Fruit fly (Drosophila melanogaster) whole organism, prepupa: ENCODE results near the gene tara.
A peak's percentile ranks its signal among the peaks of the same experiment; 100 is the strongest.

ENCODE experiments used
- Blimp-1 ChIP-seq: fragments of 200-800 bp; sonication (Bioruptor generic); optimal IDR thresholded peaks from 3 replicates; lab custom pipeline; 2017; ENCODE audit warnings: missing biosample characterization, missing genetic modification characterization, mild to moderate bottlenecking, moderate library complexity, missing genetic modification reagents
- CG10631 ChIP-seq: fragments of 200-800 bp; sonication (Bioruptor generic); optimal IDR thresholded peaks from 2 replicates; lab custom pipeline; 2016; ENCODE audit warnings: missing biosample characterization, missing genetic modification characterization
- CG10669 ChIP-seq: fragments of 200-800 bp; sonication (Bioruptor generic); optimal IDR thresholded peaks from 3 replicates; lab custom pipeline; 2018; ENCODE audit warnings: missing biosample characterization, mild to moderate bottlenecking, missing genetic modification characterization, moderate library complexity
- CG11762 ChIP-seq: fragments of 200-800 bp; sonication (Bioruptor generic); optimal IDR thresholded peaks from 3 replicates; lab custom pipeline; 2016; ENCODE audit warnings: missing biosample characterization, missing genetic modification characterization; ENCODE audit not compliant: insufficient read depth
- CG11902 ChIP-seq: fragments of 200-800 bp; sonication (Bioruptor generic); optimal IDR thresholded peaks from 3 replicates; lab custom pipeline; 2016; ENCODE audit warnings: missing biosample characterization, missing genetic modification characterization
- CG15336 ChIP-seq: fragments of 200-800 bp; sonication (Bioruptor generic); IDR thresholded peaks from 2 replicates; pipeline ENCODE4 v1.3.6; 2022; ENCODE audit warnings: missing biosample characterization, missing genetic modification characterization
- CG1621 ChIP-seq: fragments of 200-800 bp; sonication (Bioruptor generic); optimal IDR thresholded peaks from 3 replicates; lab custom pipeline; 2018; ENCODE audit warnings: missing biosample characterization, mild to moderate bottlenecking, missing genetic modification characterization
- CG16779 ChIP-seq: fragments of 200-800 bp; sonication (Bioruptor generic); optimal IDR thresholded peaks from 3 replicates; lab custom pipeline; 2017; ENCODE audit warnings: missing biosample characterization, mild to moderate bottlenecking, missing genetic modification characterization
- CG34406 ChIP-seq: fragments of 200-800 bp; sonication (Bioruptor generic); optimal IDR thresholded peaks from 3 replicates; lab custom pipeline; 2016; ENCODE audit warnings: missing biosample characterization, missing genetic modification characterization
- CG3919 ChIP-seq: fragments of 200-800 bp; sonication (Bioruptor generic); optimal IDR thresholded peaks from 3 replicates; lab custom pipeline; 2016; ENCODE audit warnings: missing biosample characterization, missing genetic modification characterization
- CG4318 ChIP-seq: fragments of 200-800 bp; sonication (Bioruptor generic); optimal IDR thresholded peaks from 3 replicates; lab custom pipeline; 2017; ENCODE audit warnings: missing biosample characterization, mild to moderate bottlenecking, missing genetic modification characterization
- CG6163 ChIP-seq: fragments of 200-800 bp; sonication (Bioruptor generic); IDR thresholded peaks from 3 replicates; pipeline ENCODE4 v1.3.6; 2022; ENCODE audit warnings: missing biosample characterization, missing genetic modification characterization
- CG6276 ChIP-seq: fragments of 200-800 bp; sonication (Bioruptor generic); optimal IDR thresholded peaks from 2 replicates; lab custom pipeline; 2017; ENCODE audit warnings: missing biosample characterization, mild to moderate bottlenecking, missing genetic modification characterization
- CG6792 ChIP-seq: fragments of 200-800 bp; sonication (Bioruptor generic); optimal IDR thresholded peaks from 3 replicates; lab custom pipeline; 2016; ENCODE audit warnings: missing biosample characterization, missing genetic modification characterization
- CG6808 ChIP-seq: fragments of 200-800 bp; sonication (Bioruptor generic); optimal IDR thresholded peaks from 3 replicates; lab custom pipeline; 2017; ENCODE audit warnings: missing biosample characterization, missing genetic modification characterization, mild to moderate bottlenecking, moderate library complexity, missing genetic modification reagents
- CG6854 ChIP-seq: fragments of 200-800 bp; sonication (Bioruptor generic); optimal IDR thresholded peaks from 2 replicates; lab custom pipeline; 2017; ENCODE audit warnings: missing biosample characterization, mild to moderate bottlenecking, missing genetic modification characterization
- CG8119 ChIP-seq: fragments of 200-800 bp; sonication (Bioruptor generic); IDR thresholded peaks from 3 replicates; pipeline ENCODE4 v1.3.6; 2022; ENCODE audit warnings: missing biosample characterization, missing genetic modification characterization
- CG8319 ChIP-seq: fragments of 200-800 bp; sonication (Bioruptor generic); optimal IDR thresholded peaks from 3 replicates; lab custom pipeline; 2016; ENCODE audit warnings: missing biosample characterization, missing genetic modification characterization
- CG8632 ChIP-seq: fragments of 200-800 bp; sonication (Bioruptor generic); optimal IDR thresholded peaks from 3 replicates; lab custom pipeline; 2016; ENCODE audit warnings: missing biosample characterization, missing genetic modification characterization
- CG9139 ChIP-seq: fragments of 200-800 bp; sonication (Bioruptor generic); optimal IDR thresholded peaks from 3 replicates; lab custom pipeline; 2017; ENCODE audit warnings: missing biosample characterization, mild to moderate bottlenecking, missing genetic modification characterization
- Eip75B ChIP-seq: fragments of 200-800 bp; sonication (Bioruptor generic); optimal IDR thresholded peaks from 3 replicates; lab custom pipeline; 2016; ENCODE audit warnings: missing biosample characterization, missing genetic modification characterization
- Eip78C ChIP-seq: fragments of 200-800 bp; sonication (Bioruptor generic); peaks from one replicate; lab custom pipeline; 2016; ENCODE audit warnings: missing biosample characterization, missing genetic modification characterization
- Eip93F ChIP-seq: fragments of 200-800 bp; sonication (Bioruptor generic); optimal IDR thresholded peaks from 2 replicates; lab custom pipeline; 2016; ENCODE audit warnings: missing biosample characterization, mild to moderate bottlenecking, missing genetic modification characterization
- Ets96B ChIP-seq: fragments of 200-800 bp; optimal IDR thresholded peaks from 2 replicates; lab custom pipeline; 2019; ENCODE audit warnings: missing biosample characterization, mild to moderate bottlenecking, missing genetic modification characterization, moderate library complexity
- Hr38 ChIP-seq: sonication (Bioruptor generic); optimal IDR thresholded peaks from 2 replicates; lab custom pipeline; 2016; ENCODE audit warnings: missing biosample characterization, missing genetic modification characterization
- Hr39 ChIP-seq: fragments of 200-800 bp; sonication (Bioruptor generic); optimal IDR thresholded peaks from 2 replicates; lab custom pipeline; 2016; ENCODE audit warnings: missing biosample characterization, missing genetic modification characterization
- Hr4 ChIP-seq: fragments of 200-800 bp; sonication (Bioruptor generic); optimal IDR thresholded peaks from 3 replicates; lab custom pipeline; 2016; ENCODE audit warnings: missing biosample characterization, missing genetic modification characterization
- Lpt ChIP-seq: fragments of 200-800 bp; sonication (Bioruptor generic); optimal IDR thresholded peaks from 3 replicates; lab custom pipeline; 2016; ENCODE audit warnings: missing biosample characterization, missing genetic modification characterization
- OdsH ChIP-seq: fragments of 200-800 bp; sonication (Bioruptor generic); optimal IDR thresholded peaks from 3 replicates; lab custom pipeline; 2016; ENCODE audit warnings: missing biosample characterization, missing genetic modification characterization
- Smox ChIP-seq: fragments of 200-800 bp; sonication (Bioruptor generic); optimal IDR thresholded peaks from 3 replicates; lab custom pipeline; 2016; ENCODE audit warnings: missing biosample characterization, missing genetic modification characterization
- Sox14 ChIP-seq: fragments of 200-800 bp; sonication (Bioruptor generic); optimal IDR thresholded peaks from 3 replicates; lab custom pipeline; 2016; ENCODE audit warnings: missing biosample characterization, missing genetic modification characterization
- Sox15 ChIP-seq: fragments of 200-800 bp; sonication (Bioruptor generic); optimal IDR thresholded peaks from 3 replicates; lab custom pipeline; 2016; ENCODE audit warnings: missing biosample characterization, missing genetic modification characterization
- achi ChIP-seq: fragments of 200-800 bp; sonication (Bioruptor generic); optimal IDR thresholded peaks from 3 replicates; lab custom pipeline; 2016; ENCODE audit warnings: missing biosample characterization, missing genetic modification characterization
- acj6 ChIP-seq: fragments of 200-800 bp; sonication (Bioruptor generic); optimal IDR thresholded peaks from 3 replicates; lab custom pipeline; 2016; ENCODE audit warnings: missing biosample characterization, missing genetic modification characterization
- cyc ChIP-seq: fragments of 200-800 bp; sonication (Bioruptor generic); optimal IDR thresholded peaks from 3 replicates; lab custom pipeline; 2016; ENCODE audit warnings: missing biosample characterization, missing genetic modification characterization
- dsx ChIP-seq: fragments of 200-800 bp; optimal IDR thresholded peaks from 3 replicates; lab custom pipeline; 2019; ENCODE audit warnings: missing biosample characterization, mild to moderate bottlenecking, missing genetic modification characterization, moderate library complexity; ENCODE audit not compliant: poor library complexity, severe bottlenecking
- eg ChIP-seq: fragments of 200-800 bp; sonication (Bioruptor generic); IDR thresholded peaks from 3 replicates; pipeline ENCODE4 v1.3.6; 2022; ENCODE audit warnings: missing biosample characterization, missing genetic modification characterization
- esn ChIP-seq: fragments of 200-800 bp; sonication (Bioruptor generic); optimal IDR thresholded peaks from 2 replicates; lab custom pipeline; 2016; ENCODE audit warnings: missing biosample characterization, mild to moderate bottlenecking, missing genetic modification characterization, moderate library complexity
- fd59A ChIP-seq: fragments of 200-800 bp; sonication (Bioruptor generic); optimal IDR thresholded peaks from 2 replicates; lab custom pipeline; 2017; ENCODE audit warnings: missing biosample characterization, mild to moderate bottlenecking, missing genetic modification characterization, missing genetic modification reagents
- fkh ChIP-seq: fragments of 200-800 bp; sonication (Bioruptor generic); optimal IDR thresholded peaks from 3 replicates; lab custom pipeline; 2017; ENCODE audit warnings: missing biosample characterization, mild to moderate bottlenecking, missing genetic modification characterization, moderate library complexity
- pdm3 ChIP-seq: fragments of 200-800 bp; sonication (Bioruptor generic); optimal IDR thresholded peaks from 3 replicates; lab custom pipeline; 2016; ENCODE audit warnings: missing biosample characterization, missing genetic modification characterization
- salr ChIP-seq, 2 experiments: fragments of 200-800 bp; sonication (Bioruptor generic); optimal IDR thresholded peaks; 3 replicates each; lab custom pipeline; 2016 to 2018; ENCODE audit warnings: missing biosample characterization in 2 of 2, missing genetic modification characterization in 2 of 2, mild to moderate bottlenecking in 1 of 2
- spab ChIP-seq: fragments of 200-800 bp; sonication (Bioruptor generic); optimal IDR thresholded peaks from 2 replicates; lab custom pipeline; 2017; ENCODE audit warnings: missing biosample characterization, mild to moderate bottlenecking, missing genetic modification characterization, missing genetic modification reagents
- ss ChIP-seq, 2 experiments: fragments of 200-800 bp; sonication (Bioruptor generic); optimal IDR thresholded peaks; 2 replicates in 1 of 2; 3 replicates in 1 of 2; lab custom pipeline; 2017 to 2018; ENCODE audit warnings: mild to moderate bottlenecking in 2 of 2, missing biosample characterization in 2 of 2, missing genetic modification characterization in 2 of 2, moderate library complexity in 1 of 2
- svp ChIP-seq: fragments of 200-800 bp; sonication (Bioruptor generic); peaks from one replicate; lab custom pipeline; 2016; ENCODE audit warnings: missing biosample characterization, missing genetic modification characterization
- topi ChIP-seq: fragments of 200-800 bp; sonication (Bioruptor generic); optimal IDR thresholded peaks from 3 replicates; lab custom pipeline; 2016; ENCODE audit warnings: missing biosample characterization, missing genetic modification characterization
- vri ChIP-seq: fragments of 200-800 bp; sonication (Bioruptor generic); optimal IDR thresholded peaks from 3 replicates; lab custom pipeline; 2016; ENCODE audit warnings: missing biosample characterization, mild to moderate bottlenecking, missing genetic modification characterization

The tara gene

DNA sequence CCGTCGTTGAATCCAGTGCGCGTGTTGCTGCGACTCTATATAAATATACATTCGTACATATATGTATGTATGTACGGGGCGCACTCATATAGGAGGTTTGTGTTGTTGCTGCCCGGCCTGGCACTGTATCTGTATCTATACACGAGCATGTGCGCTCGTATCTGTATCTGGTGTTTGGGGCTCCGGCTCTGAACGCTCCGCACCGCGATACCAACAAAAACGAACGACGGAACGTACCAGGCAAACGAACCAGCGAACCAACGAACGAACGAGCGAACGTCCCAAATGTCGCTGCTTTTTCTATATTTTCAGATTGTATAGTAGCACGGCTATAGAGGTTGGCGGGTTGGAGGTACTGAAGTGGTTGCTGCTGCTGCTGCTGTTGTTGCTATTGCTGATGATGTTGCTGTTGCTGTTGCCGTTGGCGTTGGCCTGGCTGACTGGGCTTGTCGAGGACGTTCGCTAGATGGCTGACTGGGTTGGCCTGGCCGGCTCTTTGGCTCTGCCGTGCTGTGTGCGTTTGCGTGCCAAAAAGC is 18.3 kb upstream of the tara start (continued):
- no peak for TF ChIP-seq CG10669 (GFP tag; lab: Kevin White, UChicago)
- peak; percentile 88 for TF ChIP-seq Eip93F (GFP tag; lab: Kevin White, UChicago)
- TF ChIP-seq CG8319: no peak
- TF ChIP-seq Hr39: no peak
- no peak for TF ChIP-seq Ets96B
- TF ChIP-seq CG8632 (GFP tag; lab: Kevin White, UChicago): no peak
- peak; percentile 84 for TF ChIP-seq Lpt (GFP tag; lab: Kevin White, UChicago)
- TF ChIP-seq Eip78C (GFP tag; lab: Kevin White, UChicago): peak; percentile 18
- peak; percentile 55 for TF ChIP-seq dsx (GFP tag; lab: Kevin White, UChicago)
- peak; percentile 59 for TF ChIP-seq vri (GFP tag; lab: Kevin White, UChicago)

dm6 chr3R:16208106-16208780 is 17.2 kb upstream of the tara start:
- TF ChIP-seq CG4318 (GFP tag; lab: Kevin White, UChicago) (no peak), svp (GFP tag; lab: Kevin White, UChicago) (peak; percentile 39), CG10631 (GFP tag; lab: Kevin White, UChicago) (peak; percentile 26), CG6792 (GFP tag; lab: Kevin White, UChicago) (peak; percentile 84), CG1621 (peak; percentile 90), CG3919 (GFP tag; lab: Kevin White, UChicago) (peak; percentile 74), CG6808 (GFP tag; lab: Kevin White, UChicago) (peak; percentile 94), OdsH (GFP tag; lab: Kevin White, UChicago) (peak; percentile 33), Sox14 (GFP tag; lab: Kevin White, UChicago) (peak; percentile 66), fd59A (GFP tag; lab: Kevin White, UChicago) (peak; percentile 73), Hr38 (no peak), salr (GFP tag; optimal IDR thresholded peaks at IDR 0.05; lab: Kevin White, UChicago) (peak; percentile 53 to 83), acj6 (GFP tag; lab: Kevin White, UChicago) (peak; percentile 43), spab (GFP tag; lab: Kevin White, UChicago) (peak; percentile 89), esn (GFP tag; lab: Kevin White, UChicago) (peak; percentile 8), CG34406 (GFP tag; lab: Kevin White, UChicago) (peak; percentile 76), dsx (GFP tag; lab: Kevin White, UChicago) (peak; percentile 92), Eip78C (GFP tag; lab: Kevin White, UChicago) (peak; percentile 57), CG6163 (GFP tag; lab: Robert Waterston, UW) (peak; percentile 95), cyc (GFP tag; lab: Kevin White, UChicago) (no peak), Lpt (GFP tag; lab: Kevin White, UChicago) (peak; percentile 91), Eip75B (GFP tag; lab: Kevin White, UChicago) (peak; percentile 53), achi (GFP tag; lab: Kevin White, UChicago) (peak; percentile 77), CG16779 (peak; percentile 94), Blimp-1 (GFP tag; lab: Kevin White, UChicago) (peak; percentile 75), eg (GFP tag; lab: Robert Waterston, UW) (peak; percentile 93), CG11762 (peak; percentile 70), Sox15 (GFP tag; lab: Kevin White, UChicago) (no peak), CG8119 (GFP tag; lab: Robert Waterston, UW) (peak; percentile 88), CG6276 (peak; percentile 93), Smox (GFP tag; lab: Kevin White, UChicago) (peak; percentile 11), fkh (GFP tag; lab: Kevin White, UChicago) (no peak), Ets96B (peak; percentile 86), ss (GFP tag; optimal IDR thresholded peaks at IDR 0.05; lab: Kevin White, UChicago) (peak; percentile 95 to 98), pdm3 (GFP tag; lab: Kevin White, UChicago) (peak; percentile 47), Hr4 (GFP tag; lab: Kevin White, UChicago) (no peak), Eip93F (GFP tag; lab: Kevin White, UChicago) (peak; percentile 82), CG9139 (GFP tag; lab: Kevin White, UChicago) (peak; percentile 97), topi (GFP tag; lab: Kevin White, UChicago) (peak; percentile 54), Hr39 (no peak), CG6854 (peak; percentile 97), CG10669 (GFP tag; lab: Kevin White, UChicago) (peak; percentile 90), CG15336 (GFP tag; lab: Robert Waterston, UW) (peak; percentile 85), CG11902 (no peak)
